Worm (Caenorhabditis elegans) whole organism, young adult: ENCODE data around the gene srz-25.

Experiments used
- B0019.2 ChIP-seq: fragments of 200-800 bp; sonication (Bioruptor generic); conservative IDR thresholded peaks from 2 replicates; pipeline ENCODE4 v1.3.6; 2022; ENCODE audit warnings: missing genetic modification reagents, missing genetic modification characterization, missing compliant biosample characterization
- B0035.1 ChIP-seq: sonication (generic microtip); optimal IDR thresholded peaks from 2 replicates; lab custom pipeline; 2016; ENCODE audit warnings: missing genetic modification characterization, mild to moderate bottlenecking, missing compliant biosample characterization, missing genotype, missing genetic modification reagents
- B0261.1 ChIP-seq: sonication (generic microtip); optimal IDR thresholded peaks from 2 replicates; lab custom pipeline; 2016; ENCODE audit warnings: mild to moderate bottlenecking, missing genetic modification characterization, moderate library complexity, missing compliant biosample characterization
- D2030.7 ChIP-seq: fragments of 200-800 bp; sonication (Bioruptor generic); IDR thresholded peaks from 2 replicates; pipeline ENCODE4 v1.3.6; 2022; ENCODE audit warnings: missing genetic modification reagents, missing genetic modification characterization, missing compliant biosample characterization
- K12H6.12 ChIP-seq: fragments of 200-800 bp; sonication (Bioruptor generic); optimal IDR thresholded peaks from 2 replicates; lab custom pipeline; 2018; ENCODE audit warnings: mild to moderate bottlenecking, missing genetic modification characterization, missing compliant biosample characterization
- Y53G8AR.9 ChIP-seq: fragments of 200-800 bp; sonication (Bioruptor generic); conservative IDR thresholded peaks from 2 replicates; pipeline ENCODE4 v1.3.6; 2022; ENCODE audit warnings: missing genetic modification reagents, missing genetic modification characterization, missing compliant biosample characterization
- aptf-2 ChIP-seq: fragments of 200-800 bp; sonication (Bioruptor generic); conservative IDR thresholded peaks from 2 replicates; pipeline ENCODE4 v1.3.6; 2022; ENCODE audit warnings: missing genetic modification reagents, missing genetic modification characterization, missing compliant biosample characterization
- aptf-3 ChIP-seq: fragments of 200-800 bp; sonication (Bioruptor generic); IDR thresholded peaks from 2 replicates; pipeline ENCODE4 v1.3.6; 2022; ENCODE audit warnings: missing genetic modification characterization, missing compliant biosample characterization
- attf-6 ChIP-seq: fragments of 200-800 bp; sonication (Bioruptor generic); IDR thresholded peaks from 2 replicates; pipeline ENCODE4 v1.3.6; 2022; ENCODE audit warnings: missing genetic modification reagents, missing genetic modification characterization, missing compliant biosample characterization
- bed-2 ChIP-seq: fragments of 200-800 bp; sonication (Bioruptor generic); IDR thresholded peaks from 2 replicates; pipeline ENCODE4 v1.3.6; 2022; ENCODE audit warnings: missing genetic modification reagents, missing genetic modification characterization, missing compliant biosample characterization
- ccch-3 ChIP-seq: fragments of 200-800 bp; sonication (Bioruptor generic); optimal IDR thresholded peaks from 2 replicates; lab custom pipeline; 2018; ENCODE audit warnings: mild to moderate bottlenecking, missing genetic modification characterization, missing compliant biosample characterization
- cebp-2 ChIP-seq: fragments of 200-800 bp; sonication (Bioruptor generic); IDR thresholded peaks from 2 replicates; pipeline ENCODE4 v1.3.6; 2022; ENCODE audit warnings: missing genetic modification characterization, missing compliant biosample characterization
- ceh-100 ChIP-seq: fragments of 200-800 bp; sonication (Bioruptor generic); IDR thresholded peaks from 2 replicates; pipeline ENCODE4 v1.3.6; 2022; ENCODE audit warnings: missing genetic modification reagents, missing genetic modification characterization, missing compliant biosample characterization
- die-1 ChIP-seq: sonication (generic microtip); optimal IDR thresholded peaks from 2 replicates; lab custom pipeline; 2016; ENCODE audit warnings: missing genotype, mild to moderate bottlenecking, missing genetic modification characterization, missing compliant biosample characterization
- dox-1 ChIP-seq: fragments of 200-800 bp; sonication (Bioruptor generic); IDR thresholded peaks from 2 replicates; pipeline ENCODE4 v1.3.6; 2022; ENCODE audit warnings: missing genetic modification reagents, missing genetic modification characterization, missing compliant biosample characterization
- egl-18 ChIP-seq: fragments of 200-800 bp; sonication (Bioruptor generic); IDR thresholded peaks from 2 replicates; pipeline ENCODE4 v1.3.6; 2022; ENCODE audit warnings: missing genetic modification reagents, missing genetic modification characterization, missing compliant biosample characterization
- him-1 ChIP-seq: sonication (generic microtip); optimal IDR thresholded peaks from 2 replicates; lab custom pipeline; 2016; ENCODE audit warnings: missing genotype, missing genetic modification reagents, missing genetic modification characterization, missing compliant biosample characterization
- hmg-1.2 ChIP-seq: fragments of 200-800 bp; sonication (Bioruptor generic); IDR thresholded peaks from 2 replicates; pipeline ENCODE4 v1.3.6; 2022; ENCODE audit warnings: missing genetic modification reagents, missing genetic modification characterization, missing compliant biosample characterization
- hmg-20 ChIP-seq: fragments of 200-800 bp; sonication (Bioruptor generic); IDR thresholded peaks from 2 replicates; pipeline ENCODE4 v1.3.6; 2022; ENCODE audit warnings: missing genetic modification reagents, missing genetic modification characterization, missing compliant biosample characterization
- hsf-1 ChIP-seq: fragments of 200-800 bp; sonication (Bioruptor generic); IDR thresholded peaks from 2 replicates; pipeline ENCODE4 v1.3.6; 2022; ENCODE audit warnings: missing genetic modification reagents, missing genetic modification characterization, missing compliant biosample characterization
- lin-26 ChIP-seq: fragments of 200-800 bp; sonication (Bioruptor generic); IDR thresholded peaks from 2 replicates; pipeline ENCODE4 v1.3.6; 2022; ENCODE audit warnings: missing genetic modification reagents, missing genetic modification characterization, missing compliant biosample characterization
- mel-28 ChIP-seq: sonication (generic microtip); optimal IDR thresholded peaks from 2 replicates; lab custom pipeline; 2016; ENCODE audit warnings: borderline replicate concordance, mild to moderate bottlenecking, missing genetic modification characterization, missing compliant biosample characterization
- mes-4 ChIP-seq: sonication (generic microtip); optimal IDR thresholded peaks from 2 replicates; lab custom pipeline; 2016; ENCODE audit warnings: missing genotype, missing genetic modification characterization, missing compliant biosample characterization
- nfya-1 ChIP-seq: sonication (generic microtip); optimal IDR thresholded peaks from 2 replicates; lab custom pipeline; 2017; ENCODE audit warnings: antibody characterized with exemption, missing compliant biosample characterization, missing genetic modification characterization, borderline replicate concordance; ENCODE audit not compliant: insufficient read depth
- nfya-2 ChIP-seq: fragments of 200-800 bp; sonication (Bioruptor generic); IDR thresholded peaks from 2 replicates; pipeline ENCODE4 v1.3.6; 2022; ENCODE audit warnings: missing genetic modification reagents, missing genetic modification characterization, missing compliant biosample characterization
- nhr-120 ChIP-seq: fragments of 200-800 bp; sonication (Bioruptor generic); IDR thresholded peaks from 2 replicates; pipeline ENCODE4 v1.3.6; 2022; ENCODE audit warnings: missing genetic modification characterization, missing compliant biosample characterization
- nhr-27 ChIP-seq: fragments of 200-800 bp; sonication (Bioruptor generic); optimal IDR thresholded peaks from 2 replicates; lab custom pipeline; 2018; ENCODE audit warnings: mild to moderate bottlenecking, missing genetic modification characterization, moderate library complexity, missing compliant biosample characterization
- nhr-80 ChIP-seq: sonication (generic microtip); optimal IDR thresholded peaks from 2 replicates; lab custom pipeline; 2016; ENCODE audit warnings: missing genetic modification characterization, missing compliant biosample characterization
- nhr-90 ChIP-seq: sonication (generic microtip); optimal IDR thresholded peaks from 2 replicates; lab custom pipeline; 2016; ENCODE audit warnings: missing genotype, mild to moderate bottlenecking, missing genetic modification characterization, missing compliant biosample characterization
- pbrm-1 ChIP-seq: fragments of 200-800 bp; sonication (Bioruptor generic); IDR thresholded peaks from 2 replicates; pipeline ENCODE4 v1.3.6; 2022; ENCODE audit warnings: missing genetic modification reagents, missing genetic modification characterization, missing compliant biosample characterization
- rcor-1 ChIP-seq: fragments of 200-800 bp; sonication (Bioruptor generic); IDR thresholded peaks from 2 replicates; pipeline ENCODE4 v1.3.6; 2022; ENCODE audit warnings: missing genetic modification reagents, missing genetic modification characterization, missing compliant biosample characterization
- rec-8 ChIP-seq, 2 experiments: sonication (generic microtip); optimal IDR thresholded peaks; 2 replicates each; lab custom pipeline; 2016; ENCODE audit warnings: mild to moderate bottlenecking in 2 of 2, missing genetic modification characterization in 2 of 2, missing genetic modification reagents in 2 of 2, missing genotype in 2 of 2, missing biosample characterization in 1 of 2, missing compliant biosample characterization in 1 of 2, moderate library complexity in 1 of 2
- rpc-1 ChIP-seq, 2 experiments: fragments of 150-350 bp in 1 of 2; sonication (generic microtip) in 1 of 2; optimal IDR thresholded peaks; 2 replicates each; lab custom pipeline; 2014 to 2018; ENCODE audit warnings: missing biosample characterization in 1 of 2, missing genetic modification characterization in 1 of 2, missing genetic modification reagents in 1 of 2, missing genotype in 1 of 2
- sea-2 ChIP-seq: fragments of 200-800 bp; sonication (Bioruptor generic); IDR thresholded peaks from 2 replicates; pipeline ENCODE4 v1.3.6; 2022; ENCODE audit warnings: missing genetic modification characterization, missing compliant biosample characterization
- snpc-1.3 ChIP-seq: sonication (generic microtip); optimal IDR thresholded peaks from 2 replicates; lab custom pipeline; 2017; ENCODE audit warnings: missing genetic modification characterization, mild to moderate bottlenecking, missing compliant biosample characterization, antibody characterized with exemption, moderate library complexity, missing genotype, missing genetic modification reagents; ENCODE audit not compliant: insufficient read depth
- snpc-3.4 ChIP-seq: sonication (generic microtip); optimal IDR thresholded peaks from 2 replicates; lab custom pipeline; 2017; ENCODE audit warnings: missing genetic modification characterization, mild to moderate bottlenecking, missing compliant biosample characterization, antibody characterized with exemption, moderate library complexity, missing genotype, missing genetic modification reagents
- snpc-4 ChIP-seq, 5 experiments: fragments of 150-350 bp in 1 of 5; sonication (generic microtip) in 4 of 5; optimal IDR thresholded peaks; 2 replicates each; lab custom pipeline; 2014 to 2018; ENCODE audit warnings: missing genetic modification characterization in 5 of 5, missing biosample characterization in 3 of 5, antibody characterized with exemption in 2 of 5, mild to moderate bottlenecking in 2 of 5, missing compliant biosample characterization in 2 of 5, missing genotype in 2 of 5, moderate library complexity in 2 of 5, missing genetic modification reagents in 1 of 5
- tbp1 ChIP-seq: fragments of 200-800 bp; sonication (Bioruptor generic); optimal IDR thresholded peaks from 2 replicates; lab custom pipeline; 2018; ENCODE audit warnings: mild to moderate bottlenecking, missing genetic modification characterization, missing compliant biosample characterization
- tbx-9 ChIP-seq: sonication (generic microtip); optimal IDR thresholded peaks from 2 replicates; lab custom pipeline; 2016; ENCODE audit warnings: borderline replicate concordance, missing genetic modification characterization, inconsistent platforms, missing compliant biosample characterization
- unc-130 ChIP-seq: sonication (generic microtip); optimal IDR thresholded peaks from 2 replicates; lab custom pipeline; 2016; ENCODE audit warnings: missing genetic modification reagents, missing genetic modification characterization, missing compliant biosample characterization
- zfh-2 ChIP-seq: fragments of 200-800 bp; sonication (Bioruptor generic); conservative IDR thresholded peaks from 2 replicates; pipeline ENCODE4 v1.3.6; 2022; ENCODE audit warnings: missing genetic modification reagents, missing genetic modification characterization, missing compliant biosample characterization
- ztf-18 ChIP-seq: sonication (generic microtip); optimal IDR thresholded peaks from 2 replicates; lab custom pipeline; 2016; ENCODE audit warnings: missing genotype, mild to moderate bottlenecking, missing genetic modification characterization, missing compliant biosample characterization
- ztf-25 ChIP-seq: fragments of 200-800 bp; sonication (Bioruptor generic); IDR thresholded peaks from 2 replicates; pipeline ENCODE4 v1.3.6; 2022; ENCODE audit warnings: missing genetic modification reagents, missing genetic modification characterization, missing compliant biosample characterization
- ztf-28 ChIP-seq: fragments of 200-800 bp; sonication (Bioruptor generic); IDR thresholded peaks from 2 replicates; pipeline ENCODE4 v1.3.6; 2022; ENCODE audit warnings: missing genetic modification reagents, missing genetic modification characterization, missing compliant biosample characterization

Gene srz-25

DNA sequence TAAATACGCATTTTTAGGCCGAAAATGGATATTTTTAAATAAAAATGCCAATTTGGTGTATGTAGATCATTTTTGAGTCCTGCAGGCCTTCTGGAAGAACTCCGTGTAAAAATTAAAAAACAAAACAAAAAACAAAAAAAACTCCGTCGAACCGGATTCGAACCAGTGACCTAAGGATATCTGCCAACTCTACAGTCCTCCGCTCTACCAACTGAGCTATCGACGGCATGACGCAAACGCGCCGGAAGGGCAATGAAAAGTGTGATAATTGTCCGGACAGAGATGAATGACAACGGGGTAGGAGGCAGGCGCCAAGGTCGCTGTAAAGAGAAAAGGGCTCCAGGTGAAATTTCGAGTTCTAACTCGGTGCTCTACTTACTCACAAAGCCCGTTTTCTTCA lies 1.9 kb downstream of the srz-25 start:
- TF ChIP-seq hmg-20: 0 out of 2 replicates have a peak, but pooled peaks have one; percentile 20
- TF ChIP-seq ceh-100 (GFP tag; lab: Robert Waterston, UW): no peak
- peak; percentile 78 for TF ChIP-seq attf-6
- peak; percentile 43; the same call in 1 of the 2 replicates for TF ChIP-seq dox-1 (GFP tag; lab: Robert Waterston, UW)
- peak; percentile 56; the same call in 1 of the 2 replicates for TF ChIP-seq pbrm-1
- TF ChIP-seq rec-8 (tag; optimal IDR thresholded peaks at IDR 0.05; lab: Kevin White, UChicago): peak; percentile 22 to 35
- no peak for TF ChIP-seq ccch-3 (GFP tag; lab: Kevin White, UChicago)
- no peak for TF ChIP-seq K12H6.12 (tag; lab: Kevin White, UChicago)
- TF ChIP-seq nhr-90 (tag; lab: Kevin White, UChicago): peak; percentile 20
- peak; percentile 55 for TF ChIP-seq hmg-1.2
- TF ChIP-seq B0019.2 (GFP tag; lab: Robert Waterston, UW): no peak
- TF ChIP-seq D2030.7 (GFP tag; lab: Robert Waterston, UW): 0 out of 2 replicates have a peak, but pooled peaks have one; percentile 18
- TF ChIP-seq rpc-1 (optimal IDR thresholded peaks at IDR 0.05; lab: Kevin White, UChicago): peak; percentile 63
- TF ChIP-seq rpc-1 (tag; optimal IDR thresholded peaks at IDR 0.05; lab: Kevin White, UChicago): peak; percentile 82
- no peak for TF ChIP-seq zfh-2 (GFP tag; lab: Robert Waterston, UW)
- peak; percentile 69 for TF ChIP-seq lin-26 (GFP tag; lab: Robert Waterston, UW)
- peak; percentile 68 for TF ChIP-seq die-1 (tag; lab: Kevin White, UChicago)
- peak; percentile 36 for TF ChIP-seq him-1 (tag; lab: Kevin White, UChicago)
- TF ChIP-seq aptf-2: 0 out of 2 replicates have a peak, but pooled peaks have one; percentile 22
- no peak for TF ChIP-seq snpc-4 (GFP tag; optimal IDR thresholded peaks at IDR 0.05; lab: Kevin White, UChicago)
- TF ChIP-seq snpc-4 (tag; optimal IDR thresholded peaks at IDR 0.05; lab: Kevin White, UChicago): peak in 2 of 4 experiments; percentile 45 to 75
- TF ChIP-seq tbp1 (GFP tag; lab: Kevin White, UChicago): peak; percentile 90
- TF ChIP-seq nhr-120 (GFP tag; lab: Robert Waterston, UW): 0 out of 2 replicates have a peak, but pooled peaks have one; percentile 67
- 0 out of 2 replicates have a peak, but pooled peaks have one; percentile 57 for TF ChIP-seq ztf-25 (GFP tag; lab: Robert Waterston, UW)
- no peak for TF ChIP-seq bed-2 (GFP tag; lab: Robert Waterston, UW)
- peak; percentile 80 for TF ChIP-seq B0261.1
- TF ChIP-seq rcor-1 (GFP tag; lab: Robert Waterston, UW): no peak
- TF ChIP-seq, all 124 proteins: peak for 18

DNA sequence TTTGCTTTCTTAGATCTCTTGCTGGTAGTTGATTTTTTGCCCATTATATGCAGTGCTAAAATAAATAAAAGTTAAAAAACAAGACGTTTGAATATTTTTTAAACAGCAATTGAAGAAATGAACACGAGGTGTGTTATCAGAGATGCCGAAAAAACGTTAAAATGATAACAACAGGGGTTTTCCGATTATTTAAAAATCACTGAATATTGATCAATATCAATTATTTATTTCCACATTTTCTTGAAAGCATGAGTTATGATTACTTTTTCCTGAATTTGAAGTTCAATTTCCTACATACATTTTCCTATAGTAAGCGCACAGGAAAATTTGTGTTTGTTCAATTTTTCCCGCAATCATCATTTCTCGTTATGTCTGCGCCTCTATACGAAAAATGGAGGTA lies 6.5 kb downstream of the srz-25 start:
- TF ChIP-seq nhr-80 (tag; lab: Kevin White, UChicago): peak; percentile 57
- no peak for TF ChIP-seq B0035.1 (tag; lab: Kevin White, UChicago)
- no peak for TF ChIP-seq tbx-9 (tag; lab: Kevin White, UChicago)

DNA sequence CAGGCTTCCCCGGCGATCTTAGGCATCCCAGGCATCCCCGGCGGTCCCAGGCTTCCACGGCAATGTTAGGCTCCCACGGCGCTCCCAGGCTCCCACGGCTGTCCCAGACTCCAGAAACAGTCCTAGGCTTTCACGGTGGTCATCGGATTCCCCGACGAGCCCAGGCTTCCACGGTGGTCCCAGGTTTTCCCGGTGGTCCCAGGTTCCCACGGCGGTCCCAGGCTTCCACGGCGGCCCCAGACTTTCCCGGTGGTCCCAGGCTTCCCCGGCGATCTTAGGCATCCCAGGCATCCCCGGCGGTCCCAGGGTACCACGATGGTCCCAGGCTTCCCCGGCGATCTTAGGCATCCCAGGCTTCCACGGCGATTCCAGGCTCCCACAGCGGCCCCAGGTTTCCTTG lies 8.2 kb downstream of the srz-25 start:
- no peak for TF ChIP-seq pbrm-1
- TF ChIP-seq B0019.2 (GFP tag; lab: Robert Waterston, UW): no peak
- TF ChIP-seq ztf-28: no peak
- TF ChIP-seq unc-130 (GFP tag; lab: Kevin White, UChicago): no peak
- TF ChIP-seq Y53G8AR.9 (GFP tag; lab: Robert Waterston, UW): no peak
- no peak for TF ChIP-seq sea-2 (GFP tag; lab: Robert Waterston, UW)
- TF ChIP-seq nfya-2: no peak
- TF ChIP-seq egl-18 (GFP tag; lab: Robert Waterston, UW): no peak
- TF ChIP-seq ztf-18: no peak
- TF ChIP-seq aptf-3 (GFP tag; lab: Robert Waterston, UW): no peak
- 0 out of 2 replicates have a peak, but pooled peaks have one; percentile 54 for TF ChIP-seq lin-26 (GFP tag; lab: Robert Waterston, UW)
- no peak for TF ChIP-seq mel-28 (tag; lab: Kevin White, UChicago)
- no peak for TF ChIP-seq nhr-27
- 0 out of 2 replicates have a peak, but pooled peaks have one; percentile 32 for TF ChIP-seq cebp-2 (GFP tag; lab: Robert Waterston, UW)
- no peak for TF ChIP-seq hsf-1 (GFP tag; lab: Robert Waterston, UW)
- TF ChIP-seq nfya-1 (tag; lab: Kevin White, UChicago): no peak
- TF ChIP-seq hmg-20: no peak
- no peak for TF ChIP-seq snpc-1.3 (tag; lab: Kevin White, UChicago)
- no peak for TF ChIP-seq ceh-100 (GFP tag; lab: Robert Waterston, UW)
- TF ChIP-seq snpc-3.4 (tag; lab: Kevin White, UChicago): no peak
- no peak for TF ChIP-seq mes-4 (tag; lab: Kevin White, UChicago)
